Fruit fly (Drosophila melanogaster): ENCODE measurements around the gene Tengl2.

The Tengl2 gene

dm6 chr2L:2196590-2197474 lies 42.4 kb downstream of the Tengl2 start:
- TF ChIP-seq dac (GFP tag; optimal IDR thresholded peaks at IDR 0.05), result peak; percentile 34
- peak; percentile 21 for TF ChIP-seq CG6276 (GFP tag; optimal IDR thresholded peaks at IDR 0.05)
- TF ChIP-seq Sox15 (GFP tag; optimal IDR thresholded peaks at IDR 0.05), result no peak
- peak; percentile 7 for TF ChIP-seq CG8632 (GFP tag; optimal IDR thresholded peaks at IDR 0.05)
- TF ChIP-seq CG7368 (GFP tag; optimal IDR thresholded peaks at IDR 0.05), result no peak
- TF ChIP-seq CG8119 (GFP tag; IDR thresholded peaks at IDR 0.05), result no peak
- peak; percentile 74 for TF ChIP-seq CG10631 (GFP tag; optimal IDR thresholded peaks at IDR 0.05)
- TF ChIP-seq Smox (GFP tag; optimal IDR thresholded peaks at IDR 0.05), result peak; percentile 63
- TF ChIP-seq topi (GFP tag; optimal IDR thresholded peaks at IDR 0.05), result peak; percentile 58
- peak; percentile 80 for TF ChIP-seq Eip78C (GFP tag)
- peak; percentile 99 for TF ChIP-seq fkh (GFP tag; optimal IDR thresholded peaks at IDR 0.05)
- peak; percentile 93 for TF ChIP-seq CG1621 (tag; optimal IDR thresholded peaks at IDR 0.05)
- TF ChIP-seq Ets96B (tag; optimal IDR thresholded peaks at IDR 0.05), result peak; percentile 44
- peak; percentile 1 for TF ChIP-seq CG34406 (GFP tag; optimal IDR thresholded peaks at IDR 0.05)
- TF ChIP-seq achi (GFP tag; optimal IDR thresholded peaks at IDR 0.05), result peak; percentile 67
- TF ChIP-seq CG31627 (GFP tag; optimal IDR thresholded peaks at IDR 0.05), result peak; percentile 65
- TF ChIP-seq ss (GFP tag; optimal IDR thresholded peaks at IDR 0.05), result peak; percentile 62 to 78
- TF ChIP-seq spab (GFP tag; optimal IDR thresholded peaks at IDR 0.05), result no peak
- TF ChIP-seq Eip75B (GFP tag; optimal IDR thresholded peaks at IDR 0.05), result peak; percentile 84
- TF ChIP-seq esn (GFP tag; optimal IDR thresholded peaks at IDR 0.05), result peak; percentile 52
- TF ChIP-seq fd85E (GFP tag; optimal IDR thresholded peaks at IDR 0.05), result no peak
- peak; percentile 43 for TF ChIP-seq CG6854 (GFP tag; optimal IDR thresholded peaks at IDR 0.05)
- TF ChIP-seq salr (GFP tag; optimal IDR thresholded peaks at IDR 0.05), result peak in 1 of 2 experiments; percentile 77
- peak; percentile 67 for TF ChIP-seq CG9139 (GFP tag; optimal IDR thresholded peaks at IDR 0.05)
- TF ChIP-seq Hr38 (GFP tag; optimal IDR thresholded peaks at IDR 0.05), result no peak
- TF ChIP-seq CG11902 (GFP tag; optimal IDR thresholded peaks at IDR 0.05), result no peak
- peak; percentile 52 for TF ChIP-seq Ets21C (GFP tag; optimal IDR thresholded peaks at IDR 0.05)
- TF ChIP-seq eg (GFP tag; IDR thresholded peaks at IDR 0.05), result no peak
- peak; percentile 61 for TF ChIP-seq lz (GFP tag; optimal IDR thresholded peaks at IDR 0.05)
- TF ChIP-seq Hr4 (GFP tag; optimal IDR thresholded peaks at IDR 0.05), result peak; percentile 46
- no peak for TF ChIP-seq Gug (GFP tag; IDR thresholded peaks at IDR 0.05)
- TF ChIP-seq CG4318 (GFP tag; optimal IDR thresholded peaks at IDR 0.05), result peak; percentile 37
- TF ChIP-seq CG11762 (GFP tag; optimal IDR thresholded peaks at IDR 0.05; ENCODE audit: insufficient read depth), result peak; percentile 30
- peak; percentile 9 for TF ChIP-seq CG10669 (GFP tag; optimal IDR thresholded peaks at IDR 0.05)
- TF ChIP-seq CG32006 (GFP tag; optimal IDR thresholded peaks at IDR 0.05), result peak; percentile 67
- TF ChIP-seq CG16779 (tag; optimal IDR thresholded peaks at IDR 0.05), result peak; percentile 65
- TF ChIP-seq CG3032 (tag; optimal IDR thresholded peaks at IDR 0.05), result peak; percentile 31
- peak; percentile 23 for TF ChIP-seq CG6792 (GFP tag; optimal IDR thresholded peaks at IDR 0.05)
- TF ChIP-seq acj6 (GFP tag; optimal IDR thresholded peaks at IDR 0.05), result peak; percentile 69
- peak; percentile 60 for TF ChIP-seq dsx (GFP tag; optimal IDR thresholded peaks at IDR 0.05; ENCODE audit: poor library complexity, severe bottlenecking)
- TF ChIP-seq Eip93F (GFP tag; optimal IDR thresholded peaks at IDR 0.05), result no peak
- TF ChIP-seq OdsH (GFP tag; optimal IDR thresholded peaks at IDR 0.05), result peak; percentile 68
- TF ChIP-seq CG8319 (GFP tag; optimal IDR thresholded peaks at IDR 0.05), result peak; percentile 31
- peak; percentile 55 for TF ChIP-seq CG6808 (GFP tag; optimal IDR thresholded peaks at IDR 0.05)
- peak; percentile 47 for TF ChIP-seq net (GFP tag; optimal IDR thresholded peaks at IDR 0.05)
- TF ChIP-seq CG6163 (GFP tag; IDR thresholded peaks at IDR 0.05), result no peak
- peak; percentile 48 for TF ChIP-seq Sox14 (GFP tag; optimal IDR thresholded peaks at IDR 0.05)
- peak; percentile 77 for TF ChIP-seq Hr39 (GFP tag; optimal IDR thresholded peaks at IDR 0.05)
- peak; percentile 32 for TF ChIP-seq CG3919 (GFP tag; optimal IDR thresholded peaks at IDR 0.05)
- peak; percentile 100 for TF ChIP-seq svp (GFP tag)

Data from whole organism, prepupa.